Worm (Caenorhabditis elegans) whole organism, L1 larva: Measurements from ENCODE around the gene popl-1.
A peak's percentile ranks its signal among the peaks of the same experiment; 100 is the strongest.

Source experiments
- C34B4.2 ChIP-seq: sonication (generic microtip); optimal IDR thresholded peaks from 2 replicates; lab custom pipeline; 2017; ENCODE audit warnings: mild to moderate bottlenecking, missing genetic modification characterization, missing compliant biosample characterization
- F16B12.6 ChIP-seq: fragments of 150-350 bp; optimal IDR thresholded peaks from 2 replicates; lab custom pipeline; 2014; ENCODE audit warnings: missing biosample characterization, missing genetic modification characterization
- Y116A8C.19 ChIP-seq: sonication (generic microtip); optimal IDR thresholded peaks from 2 replicates; lab custom pipeline; 2016; ENCODE audit warnings: missing compliant biosample characterization, missing genetic modification characterization, borderline replicate concordance
- aha-1 ChIP-seq: fragments of 150-350 bp; optimal IDR thresholded peaks from 2 replicates; lab custom pipeline; 2014; ENCODE audit warnings: missing biosample characterization, missing genetic modification characterization
- alr-1 ChIP-seq: fragments of 200-800 bp; sonication (Bioruptor generic); optimal IDR thresholded peaks from 2 replicates; lab custom pipeline; 2018; ENCODE audit warnings: borderline replicate concordance, mild to moderate bottlenecking, missing genetic modification characterization, missing compliant biosample characterization
- aly-2 ChIP-seq: fragments of 150-350 bp; optimal IDR thresholded peaks from 2 replicates; lab custom pipeline; 2014; ENCODE audit warnings: missing biosample characterization, missing genetic modification characterization
- ceh-63 ChIP-seq: fragments of 200-800 bp; sonication (Bioruptor generic); optimal IDR thresholded peaks from 2 replicates; lab custom pipeline; 2018; ENCODE audit warnings: mild to moderate bottlenecking, missing genetic modification characterization, missing compliant biosample characterization
- ceh-88 ChIP-seq: fragments of 200-800 bp; sonication (Bioruptor generic); IDR thresholded peaks from 2 replicates; pipeline ENCODE4 v1.3.6; 2022; ENCODE audit warnings: missing genetic modification characterization, missing compliant biosample characterization
- ceh-90 ChIP-seq: sonication (generic microtip); optimal IDR thresholded peaks from 2 replicates; lab custom pipeline; 2016; ENCODE audit warnings: missing genetic modification characterization, missing compliant biosample characterization
- ces-1 ChIP-seq: fragments of 150-350 bp; optimal IDR thresholded peaks from 2 replicates; lab custom pipeline; 2014; ENCODE audit warnings: missing biosample characterization, missing genetic modification reagents, missing genetic modification characterization
- dpl-1 ChIP-seq, 3 experiments: fragments of 150-350 bp in 2 of 3; sonication (generic microtip) in 1 of 3; optimal IDR thresholded peaks; 2 replicates each; lab custom pipeline; 2014 to 2017; ENCODE audit warnings: missing biosample characterization in 3 of 3, missing genetic modification characterization in 3 of 3, missing genetic modification reagents in 3 of 3
- dsc-1 ChIP-seq: sonication (generic microtip); optimal IDR thresholded peaks from 2 replicates; lab custom pipeline; 2016; ENCODE audit warnings: mild to moderate bottlenecking, missing genetic modification characterization, missing compliant biosample characterization
- efl-1 ChIP-seq, 4 experiments: fragments of 150-350 bp; optimal IDR thresholded peaks in 3 of 4; peaks in 1 of 4; 1 replicate in 1 of 4; 2 replicates in 3 of 4; lab custom pipeline; 2014; ENCODE audit warnings: missing biosample characterization in 2 of 4, missing genetic modification characterization in 2 of 4, missing genetic modification reagents in 2 of 4
- efl-3 ChIP-seq: fragments of 200-800 bp; sonication (Bioruptor generic); optimal IDR thresholded peaks from 2 replicates; lab custom pipeline; 2018; ENCODE audit warnings: mild to moderate bottlenecking, missing genetic modification characterization, missing compliant biosample characterization
- egl-13 ChIP-seq: sonication (generic microtip); optimal IDR thresholded peaks from 2 replicates; lab custom pipeline; 2016; ENCODE audit warnings: missing genotype, missing genetic modification reagents, missing genetic modification characterization, missing compliant biosample characterization
- egl-27 ChIP-seq, 2 experiments: fragments of 150-350 bp in 1 of 2; sonication (generic microtip); optimal IDR thresholded peaks; 3 replicates each; lab custom pipeline; 2017 to 2018; ENCODE audit warnings: missing biosample characterization in 2 of 2, missing genetic modification characterization in 2 of 2, missing genetic modification reagents in 2 of 2
- elt-2 ChIP-seq: sonication (generic microtip); optimal IDR thresholded peaks from 2 replicates; lab custom pipeline; 2016; ENCODE audit warnings: missing genetic modification characterization, mild to moderate bottlenecking, inconsistent platforms, missing compliant biosample characterization, missing genetic modification reagents
- elt-3 ChIP-seq, 6 experiments: fragments of 150-350 bp in 1 of 6; sonication (generic microtip); optimal IDR thresholded peaks; 2 replicates each; lab custom pipeline; 2017 to 2018; ENCODE audit warnings: missing biosample characterization in 6 of 6, missing genetic modification characterization in 6 of 6, inconsistent platforms in 1 of 6
- ets-5 ChIP-seq: fragments of 200-800 bp; sonication (Bioruptor generic); IDR thresholded peaks from 2 replicates; pipeline ENCODE4 v1.3.6; 2022; ENCODE audit warnings: missing genetic modification characterization, missing compliant biosample characterization
- fkh-10 ChIP-seq: sonication (generic microtip); optimal IDR thresholded peaks from 2 replicates; lab custom pipeline; 2017; ENCODE audit warnings: missing biosample characterization, missing genetic modification reagents, missing genetic modification characterization
- fos-1 ChIP-seq: fragments of 150-350 bp; optimal IDR thresholded peaks from 2 replicates; lab custom pipeline; 2014; ENCODE audit warnings: missing biosample characterization, missing genetic modification characterization
- hlh-17 ChIP-seq: fragments of 200-800 bp; sonication (Bioruptor generic); optimal IDR thresholded peaks from 2 replicates; lab custom pipeline; 2018; ENCODE audit warnings: missing genetic modification characterization, mild to moderate bottlenecking, missing compliant biosample characterization, moderate library complexity, borderline replicate concordance
- hlh-4 ChIP-seq: sonication (generic microtip); optimal IDR thresholded peaks from 2 replicates; lab custom pipeline; 2016; ENCODE audit warnings: mild to moderate bottlenecking, missing genetic modification characterization, missing compliant biosample characterization
- hpl-2 ChIP-seq: fragments of 150-350 bp; optimal IDR thresholded peaks from 2 replicates; lab custom pipeline; 2014; ENCODE audit warnings: missing biosample characterization, missing genetic modification reagents, missing genetic modification characterization
- irx-1 ChIP-seq: sonication (generic microtip); optimal IDR thresholded peaks from 2 replicates; lab custom pipeline; 2016; ENCODE audit warnings: missing genetic modification characterization, missing compliant biosample characterization
- jun-1 ChIP-seq: fragments of 150-350 bp; optimal IDR thresholded peaks from 2 replicates; lab custom pipeline; 2014; ENCODE audit warnings: missing biosample characterization, missing genetic modification reagents, missing genetic modification characterization
- mdl-1 ChIP-seq, 2 experiments: fragments of 150-350 bp; optimal IDR thresholded peaks; 2 replicates each; lab custom pipeline; 2014 to 2017; ENCODE audit warnings: missing biosample characterization in 2 of 2, missing genetic modification characterization in 2 of 2, inconsistent platforms in 1 of 2
- mef-2 ChIP-seq: fragments of 150-350 bp; optimal IDR thresholded peaks from 2 replicates; lab custom pipeline; 2014; ENCODE audit warnings: missing biosample characterization, missing genetic modification characterization
- mep-1 ChIP-seq: fragments of 150-350 bp; optimal IDR thresholded peaks from 2 replicates; lab custom pipeline; 2014; ENCODE audit warnings: missing biosample characterization, missing genetic modification characterization
- nhr-237 ChIP-seq: fragments of 150-350 bp; optimal IDR thresholded peaks from 2 replicates; lab custom pipeline; 2014; ENCODE audit warnings: missing biosample characterization, missing genetic modification characterization
- nhr-28 ChIP-seq: fragments of 150-350 bp; optimal IDR thresholded peaks from 2 replicates; lab custom pipeline; 2014; ENCODE audit warnings: missing biosample characterization, missing genetic modification characterization
- nhr-47 ChIP-seq: sonication (generic microtip); optimal IDR thresholded peaks from 2 replicates; lab custom pipeline; 2016; ENCODE audit warnings: mild to moderate bottlenecking, missing genetic modification characterization, moderate library complexity, missing compliant biosample characterization
- rnt-1 ChIP-seq: sonication (generic microtip); optimal IDR thresholded peaks from 2 replicates; lab custom pipeline; 2016; ENCODE audit warnings: mild to moderate bottlenecking, missing genetic modification characterization, moderate library complexity, missing compliant biosample characterization
- snu-23 ChIP-seq: sonication (generic microtip); optimal IDR thresholded peaks from 2 replicates; lab custom pipeline; 2016; ENCODE audit warnings: missing genetic modification characterization, missing compliant biosample characterization
- sup-37 ChIP-seq: fragments of 200-800 bp; sonication (Bioruptor generic); optimal IDR thresholded peaks from 2 replicates; lab custom pipeline; 2018; ENCODE audit warnings: mild to moderate bottlenecking, missing genetic modification characterization, missing compliant biosample characterization
- swsn-7 ChIP-seq: sonication (generic microtip); optimal IDR thresholded peaks from 2 replicates; lab custom pipeline; 2016; ENCODE audit warnings: missing genetic modification characterization, missing compliant biosample characterization
- tbx-2 ChIP-seq: sonication (generic microtip); optimal IDR thresholded peaks from 2 replicates; lab custom pipeline; 2016; ENCODE audit warnings: missing genetic modification characterization, missing compliant biosample characterization
- tlp-1 ChIP-seq: fragments of 150-350 bp; optimal IDR thresholded peaks from 2 replicates; lab custom pipeline; 2014; ENCODE audit warnings: missing biosample characterization, missing genetic modification characterization
- unc-30 ChIP-seq: sonication (generic microtip); optimal IDR thresholded peaks from 2 replicates; lab custom pipeline; 2017; ENCODE audit warnings: missing biosample characterization, missing genetic modification characterization
- unc-62 ChIP-seq: fragments of 150-350 bp; optimal IDR thresholded peaks from 2 replicates; lab custom pipeline; 2014; ENCODE audit warnings: missing biosample characterization, missing genetic modification reagents, missing genetic modification characterization
- unc-86 ChIP-seq: sonication (generic microtip); optimal IDR thresholded peaks from 2 replicates; lab custom pipeline; 2016; ENCODE audit warnings: missing genetic modification characterization, missing compliant biosample characterization
- vab-15 ChIP-seq: sonication (generic microtip); optimal IDR thresholded peaks from 2 replicates; lab custom pipeline; 2017; ENCODE audit warnings: missing genotype, mild to moderate bottlenecking, missing genetic modification characterization, missing compliant biosample characterization
- xbp-1 ChIP-seq: sonication (generic microtip); optimal IDR thresholded peaks from 2 replicates; lab custom pipeline; 2016; ENCODE audit warnings: missing genetic modification characterization, missing compliant biosample characterization
- zag-1 ChIP-seq: fragments of 150-350 bp; optimal IDR thresholded peaks from 2 replicates; lab custom pipeline; 2014; ENCODE audit warnings: missing biosample characterization, missing genetic modification characterization
- zip-4 ChIP-seq: fragments of 200-800 bp; sonication (Bioruptor generic); optimal IDR thresholded peaks from 2 replicates; lab custom pipeline; 2018; ENCODE audit warnings: mild to moderate bottlenecking, missing genetic modification characterization, moderate library complexity, missing compliant biosample characterization
- ztf-11 ChIP-seq, 2 experiments: sonication (generic microtip); optimal IDR thresholded peaks; 2 replicates each; lab custom pipeline; 2016 to 2017; ENCODE audit warnings: missing genetic modification characterization in 2 of 2, missing biosample characterization in 1 of 2, missing compliant biosample characterization in 1 of 2
- ztf-4 ChIP-seq: fragments of 150-350 bp; optimal IDR thresholded peaks from 2 replicates; lab custom pipeline; 2014; ENCODE audit warnings: missing biosample characterization, missing genetic modification characterization

The popl-1 gene

ce11 chrIII:6405121-6405520 lies 25.6 kb downstream of the popl-1 start (continued):
- TF ChIP-seq dsc-1, result no peak
- TF ChIP-seq tbx-2 (tag; lab: Kevin White, UChicago), result no peak
- TF ChIP-seq swsn-7 (tag; lab: Kevin White, UChicago), result no peak
- no peak for TF ChIP-seq vab-15 (tag; lab: Kevin White, UChicago)
- TF ChIP-seq ztf-11 (tag; optimal IDR thresholded peaks at IDR 0.05; lab: Kevin White, UChicago), result no peak
- TF ChIP-seq efl-3 (GFP tag; lab: Kevin White, UChicago), result no peak
- TF ChIP-seq ces-1 (GFP tag; lab: Kevin White, UChicago), result no peak
- no peak for TF ChIP-seq Y116A8C.19 (tag; lab: Kevin White, UChicago)
- no peak for TF ChIP-seq elt-3 (tag; optimal IDR thresholded peaks at IDR 0.05; lab: Kevin White, UChicago)
- peak; percentile 65 for TF ChIP-seq rnt-1 (tag; lab: Kevin White, UChicago)
- no peak for TF ChIP-seq xbp-1 (tag; lab: Kevin White, UChicago)
- no peak for TF ChIP-seq elt-2
- no peak for TF ChIP-seq jun-1
- TF ChIP-seq mef-2 (tag; lab: Kevin White, UChicago), result no peak
- TF ChIP-seq ceh-88 (GFP tag; lab: Robert Waterston, UW), result no peak
- no peak for TF ChIP-seq hlh-4
- no peak for TF ChIP-seq unc-62 (GFP tag; lab: Kevin White, UChicago)
- TF ChIP-seq hlh-17, result no peak
- TF ChIP-seq hpl-2 (GFP tag; lab: Kevin White, UChicago), result no peak
- no peak for TF ChIP-seq irx-1
- TF ChIP-seq C34B4.2 (tag; lab: Kevin White, UChicago), result no peak
- no peak for TF ChIP-seq egl-27 (tag; optimal IDR thresholded peaks at IDR 0.05; lab: Kevin White, UChicago)
- TF ChIP-seq zag-1, result no peak
- no peak for TF ChIP-seq tlp-1 (tag; lab: Kevin White, UChicago)
- no peak for TF ChIP-seq aha-1
- TF ChIP-seq nhr-237, result no peak
- peak; percentile 63 for TF ChIP-seq snu-23 (GFP tag; lab: Kevin White, UChicago)
- TF ChIP-seq unc-30 (tag; lab: Kevin White, UChicago), result no peak
- no peak for TF ChIP-seq dpl-1 (GFP tag; optimal IDR thresholded peaks at IDR 0.05; lab: Kevin White, UChicago)
- peak; percentile 10 for TF ChIP-seq mep-1 (tag; lab: Kevin White, UChicago)
- TF ChIP-seq sup-37 (GFP tag; lab: Kevin White, UChicago), result no peak
- no peak for TF ChIP-seq unc-86 (tag; lab: Kevin White, UChicago)
- no peak for TF ChIP-seq zip-4 (GFP tag; lab: Kevin White, UChicago)
- no peak for TF ChIP-seq ceh-90
- TF ChIP-seq ceh-63, result no peak
- no peak for TF ChIP-seq fos-1 (tag; lab: Kevin White, UChicago)
- TF ChIP-seq F16B12.6, result no peak
- no peak for TF ChIP-seq fkh-10 (GFP tag; lab: Kevin White, UChicago)
- no peak for TF ChIP-seq ets-5 (GFP tag; lab: Robert Waterston, UW)
- no peak for TF ChIP-seq egl-13
- no peak for TF ChIP-seq alr-1 (tag; lab: Kevin White, UChicago)
- no peak for TF ChIP-seq nhr-28 (tag; lab: Kevin White, UChicago)
- no peak for TF ChIP-seq aly-2
- TF ChIP-seq nhr-47 (tag; lab: Kevin White, UChicago), result no peak
- TF ChIP-seq mdl-1 (tag; optimal IDR thresholded peaks at IDR 0.05; lab: Kevin White, UChicago), result no peak
- TF ChIP-seq ztf-4 (tag; lab: Kevin White, UChicago), result peak; percentile 36
- no peak for TF ChIP-seq efl-1 (optimal IDR thresholded peaks at IDR 0.05; lab: Kevin White, UChicago)
- TF ChIP-seq efl-1 (GFP tag; optimal IDR thresholded peaks at IDR 0.05 in 1 of 2; lab: Kevin White, UChicago), result no peak
